Fruit fly (Drosophila melanogaster): ENCODE data around the gene CG42762.

Gene CG42762

dm6 chr2L:8148514-8149085 is 4.8 kb upstream of the CG42762 start (continued):
- TF ChIP-seq CG11695 (GFP tag; IDR thresholded peaks at IDR 0.05) (no peak), CG14710 (tag; optimal IDR thresholded peaks at IDR 0.05) (no peak), ftz-f1 (GFP tag; optimal IDR thresholded peaks at IDR 0.05) (no peak), sd (tag; optimal IDR thresholded peaks at IDR 0.05) (peak; percentile 11), Atf6 (GFP tag; IDR thresholded peaks at IDR 0.05) (peak; percentile 13; the same call in 1 of the 2 replicates), jing (GFP tag; optimal IDR thresholded peaks at IDR 0.05) (no peak), tio (GFP tag; optimal IDR thresholded peaks at IDR 0.05) (no peak), dmrt11E (tag; optimal IDR thresholded peaks at IDR 0.05) (no peak), Deaf1 (tag; optimal IDR thresholded peaks at IDR 0.05) (peak; percentile 74), CG18599 (GFP tag; optimal IDR thresholded peaks at IDR 0.05) (no peak), Blimp-1 (GFP tag; optimal IDR thresholded peaks at IDR 0.05) (peak; percentile 92), sug (tag; optimal IDR thresholded peaks at IDR 0.05) (peak; percentile 5), Sin3A (optimal IDR thresholded peaks at IDR 0.05) (no peak), CHES-1-like (GFP tag; optimal IDR thresholded peaks at IDR 0.05) (no peak), Sox102F (GFP tag; optimal IDR thresholded peaks at IDR 0.05) (no peak), CG8388 (GFP tag; optimal IDR thresholded peaks at IDR 0.05) (no peak), emc (GFP tag; optimal IDR thresholded peaks at IDR 0.05) (no peak), CG13287 (GFP tag; IDR thresholded peaks at IDR 0.05; ENCODE audit: partially characterized antibody) (0 out of 2 replicates have a peak, but pooled peaks have one; percentile 11), CG2889 (GFP tag; IDR thresholded peaks at IDR 0.05) (no peak), CG15514 (GFP tag; optimal IDR thresholded peaks at IDR 0.05) (no peak), CG10462 (GFP tag; optimal IDR thresholded peaks at IDR 0.05) (no peak), vvl (GFP tag; IDR thresholded peaks at IDR 0.05) (peak; percentile 49; the same call in 1 of the 2 replicates), CG6813 (GFP tag; optimal IDR thresholded peaks at IDR 0.05) (no peak), CG12769 (tag; optimal IDR thresholded peaks at IDR 0.05) (peak; percentile 27), B-H2 (GFP tag; optimal IDR thresholded peaks at IDR 0.05) (peak; percentile 19), zen (tag; optimal IDR thresholded peaks at IDR 0.05) (no peak), wor (GFP tag; IDR thresholded peaks at IDR 0.05) (no peak), CG15696 (tag; optimal IDR thresholded peaks at IDR 0.05) (no peak), seq (GFP tag; IDR thresholded peaks at IDR 0.05) (no peak), trh (GFP tag; optimal IDR thresholded peaks at IDR 0.05) (no peak), kah (GFP tag; optimal IDR thresholded peaks at IDR 0.05) (no peak), bigmax (GFP tag; optimal IDR thresholded peaks at IDR 0.05) (no peak), Hr3 (GFP tag; optimal IDR thresholded peaks at IDR 0.05) (no peak), ERR (GFP tag; optimal IDR thresholded peaks at IDR 0.05) (no peak), Dip3 (GFP tag; optimal IDR thresholded peaks at IDR 0.05) (no peak), p53 (GFP tag; optimal IDR thresholded peaks at IDR 0.05) (no peak), hkb (optimal IDR thresholded peaks at IDR 0.05) (no peak), hkb (GFP tag; IDR thresholded peaks at IDR 0.05) (no peak), CG16815 (GFP tag; optimal IDR thresholded peaks at IDR 0.05) (no peak), zfh2 (GFP tag; optimal IDR thresholded peaks at IDR 0.05) (no peak), z (GFP tag; IDR thresholded peaks at IDR 0.05) (peak; percentile 92), gem (tag; optimal IDR thresholded peaks at IDR 0.05) (no peak), CoRest (tag; optimal IDR thresholded peaks at IDR 0.05) (no peak), CG33557 (GFP tag; optimal IDR thresholded peaks at IDR 0.05) (no peak), esg (GFP tag; conservative IDR thresholded peaks at IDR 0.05) (no peak), dan (GFP tag; IDR thresholded peaks at IDR 0.05) (no peak), CG11560 (tag; IDR thresholded peaks at IDR 0.05) (no peak), nom (GFP tag; optimal IDR thresholded peaks at IDR 0.05) (peak; percentile 64), Dfd (GFP tag; optimal IDR thresholded peaks at IDR 0.05) (no peak), kay (GFP tag; optimal IDR thresholded peaks at IDR 0.05) (no peak), CG3726 (GFP tag; IDR thresholded peaks at IDR 0.05) (no peak)
